Worm (Caenorhabditis elegans) whole organism, L4 larva: ENCODE results near the gene ZC190.6.

ENCODE experiments used
- aly-2 ChIP-seq: sonication (generic microtip); optimal IDR thresholded peaks from 2 replicates; lab custom pipeline; 2018; ENCODE audit warnings: missing biosample characterization, missing genetic modification characterization
- lin-13 ChIP-seq: fragments of 150-350 bp; optimal IDR thresholded peaks from 2 replicates; lab custom pipeline; 2014; ENCODE audit warnings: missing biosample characterization, missing genetic modification reagents, missing genetic modification characterization
- lin-39 ChIP-seq: fragments of 150-350 bp; optimal IDR thresholded peaks from 2 replicates; lab custom pipeline; 2014; ENCODE audit warnings: missing biosample characterization, missing genetic modification reagents, missing genetic modification characterization
- madf-5 ChIP-seq, 2 experiments: fragments of 200-800 bp; sonication (Bioruptor generic); IDR thresholded peaks; 2 replicates each; pipeline ENCODE4 v1.3.6; 2022; ENCODE audit warnings: missing compliant biosample characterization in 2 of 2, missing genetic modification characterization in 2 of 2
- mep-1 ChIP-seq: fragments of 150-350 bp; sonication (generic microtip); optimal IDR thresholded peaks from 3 replicates; lab custom pipeline; 2014; ENCODE audit warnings: missing biosample characterization, missing genetic modification characterization
- mxl-2 ChIP-seq: fragments of 200-800 bp; sonication (Bioruptor generic); conservative IDR thresholded peaks from 2 replicates; pipeline ENCODE4 v1.3.6; 2022; ENCODE audit warnings: missing genetic modification reagents, missing genetic modification characterization, missing compliant biosample characterization
- nhr-10 ChIP-seq: fragments of 150-350 bp; optimal IDR thresholded peaks from 2 replicates; lab custom pipeline; 2014; ENCODE audit warnings: missing biosample characterization, missing genetic modification characterization
- nhr-237 ChIP-seq: sonication (generic microtip); optimal IDR thresholded peaks from 2 replicates; lab custom pipeline; 2017; ENCODE audit warnings: missing biosample characterization, missing genetic modification characterization
- nhr-77 ChIP-seq: fragments of 150-350 bp; optimal IDR thresholded peaks from 2 replicates; lab custom pipeline; 2014; ENCODE audit warnings: missing biosample characterization, missing genetic modification characterization
- zag-1 ChIP-seq: fragments of 150-350 bp; optimal IDR thresholded peaks from 2 replicates; lab custom pipeline; 2014; ENCODE audit warnings: missing biosample characterization, missing genetic modification characterization

DNA sequence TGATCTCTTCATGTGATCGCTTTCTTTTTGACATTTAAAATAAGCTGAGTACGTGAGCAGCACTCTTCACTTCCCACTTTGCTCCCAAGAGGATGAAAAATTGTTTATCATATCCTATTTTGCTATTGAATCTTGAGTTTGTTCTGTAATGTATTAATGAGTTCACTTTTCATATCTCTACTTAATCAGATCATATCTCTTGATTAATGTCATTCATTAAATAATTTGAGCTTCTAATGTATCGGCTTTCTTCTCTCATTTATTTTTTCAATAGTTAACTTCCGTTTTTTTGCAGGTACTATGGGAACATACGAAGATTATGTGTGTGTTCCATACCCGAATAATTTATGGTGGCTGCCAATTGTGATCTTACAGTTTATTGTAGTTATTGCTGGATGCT is 4.0 kb upstream of the ZC190.6 start, which contains the start of gene ZC190.2:
- TF ChIP-seq zag-1 (no peak), nhr-237 (tag; lab: Kevin White, UChicago) (no peak), nhr-77 (tag; lab: Kevin White, UChicago) (no peak), lin-39 (tag; lab: Kevin White, UChicago) (no peak), aly-2 (tag; lab: Kevin White, UChicago) (no peak), mep-1 (no peak), mxl-2 (GFP tag; lab: Robert Waterston, UW) (no peak), lin-13 (GFP tag; lab: Kevin White, UChicago) (no peak), madf-5 (GFP tag; IDR thresholded peaks at IDR 0.05; lab: Robert Waterston, UW) (no peak), nhr-10 (tag; lab: Kevin White, UChicago) (no peak)
